Fruit fly (Drosophila melanogaster): ENCODE data around the gene Gs2.

The Gs2 gene

DNA sequence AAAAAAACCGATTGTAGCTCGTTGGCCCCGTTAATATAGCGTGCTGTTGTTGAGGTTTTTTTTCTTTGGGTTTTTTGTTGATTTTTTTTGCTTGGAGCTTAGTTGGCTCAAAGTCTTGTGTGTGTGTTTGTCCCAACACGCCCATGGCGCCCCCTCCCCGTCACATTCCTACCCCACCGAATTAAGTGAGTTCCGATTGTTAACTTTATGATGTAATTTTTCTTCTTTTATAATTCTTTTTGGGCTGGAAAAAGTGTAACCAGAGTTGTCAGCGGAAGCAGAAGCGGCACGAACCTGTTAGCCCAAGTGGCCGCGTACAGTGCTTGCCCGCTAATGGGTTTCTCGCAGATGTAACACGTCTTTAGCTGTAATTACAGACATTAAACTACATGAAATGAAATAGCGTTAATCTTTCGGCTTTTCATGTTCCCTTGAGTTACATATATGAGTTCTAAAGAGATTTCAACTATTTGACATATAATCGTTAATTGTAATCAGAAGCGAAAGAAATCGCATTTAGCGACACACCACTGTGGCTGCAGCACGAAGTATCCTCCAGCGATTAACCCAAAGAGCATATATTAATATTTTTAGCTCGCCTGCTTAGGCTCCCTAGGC is 29.5 kb upstream of the Gs2 start:
- TF ChIP-seq usp (GFP tag; optimal IDR thresholded peaks at IDR 0.05) (no peak), pan (optimal IDR thresholded peaks at IDR 0.05) (no peak), EcR (GFP tag; optimal IDR thresholded peaks at IDR 0.05) (no peak), CG8478 (optimal IDR thresholded peaks at IDR 0.05) (no peak), psq (optimal IDR thresholded peaks at IDR 0.05) (no peak), Dll (optimal IDR thresholded peaks at IDR 0.05) (no peak)

- no peak for TF ChIP-seq pan (optimal IDR thresholded peaks at IDR 0.05)
- TF ChIP-seq usp (GFP tag; optimal IDR thresholded peaks at IDR 0.05) = no peak
- TF ChIP-seq CG8478 (optimal IDR thresholded peaks at IDR 0.05) = no peak
- TF ChIP-seq psq (optimal IDR thresholded peaks at IDR 0.05) = no peak
- TF ChIP-seq Dll (optimal IDR thresholded peaks at IDR 0.05) = no peak
Observed at dm6 chrX:11404247-11404646, 18.4 kb upstream of the Gs2 start.

dm6 chrX:11409647-11410046 is 13.0 kb upstream of the Gs2 start, which contains the start of gene CG15196:
Gene CG15196 (plus strand): TSS chrX:11409947.
- TF ChIP-seq pan (optimal IDR thresholded peaks at IDR 0.05) (no peak), CG8478 (optimal IDR thresholded peaks at IDR 0.05) (no peak), EcR (GFP tag; optimal IDR thresholded peaks at IDR 0.05) (no peak), usp (GFP tag; optimal IDR thresholded peaks at IDR 0.05) (no peak), Dll (optimal IDR thresholded peaks at IDR 0.05) (no peak), psq (optimal IDR thresholded peaks at IDR 0.05) (no peak)

DNA sequence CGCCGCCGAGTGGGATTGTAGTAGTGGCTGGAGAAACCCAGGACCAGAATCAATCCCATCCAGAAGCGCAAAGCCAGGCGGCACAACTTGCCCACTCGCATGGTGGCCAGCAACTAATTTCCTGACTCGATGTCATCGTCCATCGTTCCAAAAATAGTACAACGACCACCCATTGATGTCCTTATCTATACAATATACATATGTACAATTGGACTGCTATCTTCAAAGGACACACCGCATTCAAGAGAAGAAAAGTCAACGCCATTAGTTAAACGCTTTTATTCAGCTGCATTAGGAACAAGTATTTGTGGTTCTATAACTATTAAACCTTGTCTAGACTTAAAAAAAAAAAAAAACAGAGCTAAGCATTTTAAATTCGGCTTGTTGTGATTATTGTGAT is 9.5 kb upstream of the Gs2 start, which contains the start of gene Gr10b:
Gene Gr10b, minus strand, starts transcription at position 101 of the 400 bp plus-strand sequence.
- no peak for TF ChIP-seq pan (optimal IDR thresholded peaks at IDR 0.05)
- no peak for TF ChIP-seq psq (optimal IDR thresholded peaks at IDR 0.05)
- no peak for TF ChIP-seq CG8478 (optimal IDR thresholded peaks at IDR 0.05)
- no peak for TF ChIP-seq usp (GFP tag; optimal IDR thresholded peaks at IDR 0.05)
- no peak for TF ChIP-seq Dll (optimal IDR thresholded peaks at IDR 0.05)

DNA sequence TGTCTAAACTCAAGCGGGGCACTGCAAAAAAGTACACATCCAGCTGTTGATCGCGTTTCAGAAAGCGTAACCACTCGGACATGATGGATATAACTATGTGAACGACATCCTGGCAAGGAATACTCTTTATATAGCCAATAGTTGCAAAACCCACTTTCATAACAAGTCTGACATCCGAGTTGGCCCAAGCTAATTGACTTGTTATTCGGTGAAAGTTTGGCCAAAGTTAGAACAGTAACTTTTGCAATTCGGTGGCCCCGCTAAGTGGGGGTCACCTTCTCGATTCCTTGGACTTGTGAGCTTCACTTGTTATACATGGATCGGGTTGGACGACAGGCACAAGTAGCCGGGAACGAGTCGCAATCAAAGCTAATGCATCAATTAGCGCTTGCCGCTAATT is 5.3 kb upstream of the Gs2 start, which contains the start of the genes Gr10a and Or10a:
Gene Gr10a, minus strand, starts transcription at position 101 of the 400 bp plus-strand sequence.
Gene Or10a, minus strand, starts transcription at position 101 of the 400 bp plus-strand sequence.
- no peak for TF ChIP-seq CG8478 (optimal IDR thresholded peaks at IDR 0.05)
- TF ChIP-seq psq (optimal IDR thresholded peaks at IDR 0.05) = no peak
- TF ChIP-seq Dll (optimal IDR thresholded peaks at IDR 0.05) = no peak
- no peak for TF ChIP-seq pan (optimal IDR thresholded peaks at IDR 0.05)
- TF ChIP-seq EcR (GFP tag; optimal IDR thresholded peaks at IDR 0.05) = no peak
- TF ChIP-seq usp (GFP tag; optimal IDR thresholded peaks at IDR 0.05) = no peak

- TF ChIP-seq psq (optimal IDR thresholded peaks at IDR 0.05) (no peak), pan (optimal IDR thresholded peaks at IDR 0.05) (no peak), Dll (optimal IDR thresholded peaks at IDR 0.05) (no peak), CG8478 (optimal IDR thresholded peaks at IDR 0.05) (no peak)
Observed at dm6 chrX:11419212-11419611, 3.4 kb upstream of the Gs2 start.

DNA sequence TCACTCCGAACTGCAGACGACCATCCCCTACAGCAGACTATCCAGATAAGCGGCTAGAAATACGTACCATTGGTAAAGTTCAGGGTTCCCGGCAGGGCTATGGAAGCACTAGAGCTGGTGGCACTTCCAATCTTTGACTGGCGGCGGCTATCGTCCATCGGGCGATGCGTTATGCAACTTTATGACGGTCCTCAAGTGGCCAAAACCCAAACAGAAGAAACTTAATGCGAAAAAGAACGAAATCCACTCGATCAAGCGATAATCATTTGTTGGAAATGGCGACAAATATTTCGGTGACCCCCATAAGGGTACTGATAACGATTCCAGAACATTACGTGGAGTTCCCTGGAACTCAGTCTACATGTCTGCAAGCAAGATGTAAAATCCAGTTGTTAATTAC is 2.7 kb upstream of the Gs2 start:
- TF ChIP-seq EcR (GFP tag; optimal IDR thresholded peaks at IDR 0.05) (no peak), pan (optimal IDR thresholded peaks at IDR 0.05) (no peak), Dll (optimal IDR thresholded peaks at IDR 0.05) (no peak), CG8478 (optimal IDR thresholded peaks at IDR 0.05) (no peak), usp (GFP tag; optimal IDR thresholded peaks at IDR 0.05) (no peak), psq (optimal IDR thresholded peaks at IDR 0.05) (no peak)

DNA sequence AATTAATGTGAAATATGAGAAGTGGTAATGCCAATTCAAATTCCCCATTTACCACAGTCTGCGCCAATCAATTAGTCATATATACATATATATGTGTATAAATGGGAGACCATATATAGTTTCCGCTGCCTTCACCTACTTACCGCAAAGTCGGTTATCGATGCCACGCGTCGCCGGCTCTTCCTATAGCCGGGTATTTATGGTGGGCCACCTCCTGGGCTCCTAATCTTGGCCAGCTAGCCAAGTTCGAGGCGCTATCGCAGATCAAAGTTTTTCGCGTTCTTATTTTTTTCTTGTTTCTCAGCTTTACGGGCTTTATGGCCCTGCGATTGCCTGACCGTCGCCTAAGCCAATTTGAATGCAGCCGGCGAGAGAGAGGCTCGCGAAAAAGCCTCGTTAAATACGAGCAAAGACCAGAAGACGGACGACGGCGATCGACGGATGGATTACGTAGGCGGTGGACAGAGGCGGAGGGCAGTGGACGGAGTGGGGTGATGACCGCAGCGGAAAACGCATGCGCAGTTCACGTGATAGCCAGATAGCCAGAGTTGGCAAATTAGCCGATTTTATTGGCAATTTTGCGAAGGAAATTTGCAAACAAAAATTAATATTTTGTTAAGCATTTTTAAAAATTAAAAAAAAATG is 1.8 kb upstream of the Gs2 start:
- no peak for TF ChIP-seq EcR (GFP tag; optimal IDR thresholded peaks at IDR 0.05)
- no peak for TF ChIP-seq psq (optimal IDR thresholded peaks at IDR 0.05)
- TF ChIP-seq pan (optimal IDR thresholded peaks at IDR 0.05) = no peak
- TF ChIP-seq CG8478 (optimal IDR thresholded peaks at IDR 0.05) = no peak
- no peak for TF ChIP-seq usp (GFP tag; optimal IDR thresholded peaks at IDR 0.05)
- no peak for TF ChIP-seq Dll (optimal IDR thresholded peaks at IDR 0.05)

DNA sequence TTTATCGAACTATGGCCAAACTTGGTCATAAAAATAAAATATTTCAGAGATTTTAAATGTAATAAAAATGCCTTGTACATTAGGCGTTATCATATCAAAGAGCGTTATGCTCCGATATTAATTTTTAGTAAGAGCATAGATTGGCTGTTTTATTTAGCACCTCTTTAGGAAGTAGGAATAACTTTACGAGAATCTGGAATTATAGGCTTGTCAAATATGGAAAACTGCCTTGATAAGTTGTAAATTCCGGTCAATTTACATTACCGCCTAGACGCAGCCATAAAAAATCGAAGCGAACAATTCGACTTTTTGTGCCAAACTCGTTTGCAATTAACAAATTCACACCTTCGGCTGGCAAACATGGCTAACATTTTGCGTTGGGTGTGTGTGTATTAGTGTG is 561 bp upstream of the Gs2 start:
- TF ChIP-seq psq (optimal IDR thresholded peaks at IDR 0.05) (no peak), Dll (optimal IDR thresholded peaks at IDR 0.05) (no peak), usp (GFP tag; optimal IDR thresholded peaks at IDR 0.05) (no peak), pan (optimal IDR thresholded peaks at IDR 0.05) (no peak), CG8478 (optimal IDR thresholded peaks at IDR 0.05) (no peak), EcR (GFP tag; optimal IDR thresholded peaks at IDR 0.05) (no peak)

dm6 chrX:11423277-11423717 is 665 bp downstream of the Gs2 start:
- TF ChIP-seq psq (optimal IDR thresholded peaks at IDR 0.05) = no peak
- no peak for TF ChIP-seq EcR (GFP tag; optimal IDR thresholded peaks at IDR 0.05)
- TF ChIP-seq CG8478 (optimal IDR thresholded peaks at IDR 0.05) = no peak
- no peak for TF ChIP-seq usp (GFP tag; optimal IDR thresholded peaks at IDR 0.05)
- TF ChIP-seq Dll (optimal IDR thresholded peaks at IDR 0.05) = no peak
- no peak for TF ChIP-seq pan (optimal IDR thresholded peaks at IDR 0.05)

- TF ChIP-seq Dll (optimal IDR thresholded peaks at IDR 0.05) = no peak
- no peak for TF ChIP-seq usp (GFP tag; optimal IDR thresholded peaks at IDR 0.05)
- TF ChIP-seq EcR (GFP tag; optimal IDR thresholded peaks at IDR 0.05) = no peak
- no peak for TF ChIP-seq CG8478 (optimal IDR thresholded peaks at IDR 0.05)
- TF ChIP-seq pan (optimal IDR thresholded peaks at IDR 0.05) = no peak
- no peak for TF ChIP-seq psq (optimal IDR thresholded peaks at IDR 0.05)
Observed at dm6 chrX:11424512-11424911, 1.9 kb downstream of the Gs2 start.

DNA sequence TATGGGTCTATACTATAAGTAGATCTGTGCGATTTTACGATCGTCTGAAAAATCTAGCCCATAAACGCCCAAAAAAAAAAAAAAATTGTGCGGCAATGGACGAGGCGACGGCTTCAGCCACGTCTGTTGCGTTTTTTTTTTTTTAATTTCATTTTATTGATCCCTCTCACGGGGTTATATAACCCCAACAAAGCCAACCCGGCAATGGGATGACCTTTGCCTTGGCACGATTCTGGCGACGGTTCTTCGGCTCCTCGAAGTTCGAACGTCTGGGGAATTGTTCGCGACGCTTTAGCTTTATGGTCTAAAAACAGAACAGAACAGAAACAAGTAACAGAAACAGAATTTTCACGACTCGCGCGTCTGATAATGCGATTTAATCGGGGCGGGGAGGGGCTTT is 2.8 kb downstream of the Gs2 start:
- TF ChIP-seq CG8478 (optimal IDR thresholded peaks at IDR 0.05) = no peak
- no peak for TF ChIP-seq usp (GFP tag; optimal IDR thresholded peaks at IDR 0.05)
